Fruit fly (Drosophila melanogaster) Kc167 (cell line): ENCODE measurements around the gene LysB.

Source experiments
- Myc ChIP-seq: fragments of >200 bp; optimal IDR thresholded peaks from 2 replicates; lab custom pipeline; 2017; ENCODE audit warnings: missing external identifiers
- Sin3A ChIP-seq: fragments of >200 bp; optimal IDR thresholded peaks from 2 replicates; lab custom pipeline; 2018; ENCODE audit warnings: missing external identifiers
- ttk ChIP-seq: sonication (Bioruptor generic); optimal IDR thresholded peaks from 2 replicates; lab custom pipeline; 2017; ENCODE audit warnings: missing external identifiers

- no peak for TF ChIP-seq ttk (lab: Kevin White, UChicago)
- no peak for TF ChIP-seq Sin3A (lab: Kevin White, UChicago)
- no peak for TF ChIP-seq Myc (lab: Kevin White, UChicago)
These were observed 20.2 kb downstream of the LysB start, which contains the start of gene LysS for dm6 chr3L:1227303-1227797.
